Worm (Caenorhabditis elegans) whole organism, early embryonic: ENCODE measurements around the gene K12H6.8.

Experiments used
- B0310.2 ChIP-seq: sonication (generic microtip); optimal IDR thresholded peaks from 2 replicates; lab custom pipeline; 2016; ENCODE audit warnings: mild to moderate bottlenecking, missing genetic modification characterization, missing compliant biosample characterization
- F13C5.2 ChIP-seq: sonication (generic microtip); optimal IDR thresholded peaks from 2 replicates; lab custom pipeline; 2017; ENCODE audit warnings: mild to moderate bottlenecking, missing genetic modification characterization, inconsistent platforms, missing compliant biosample characterization
- aly-1 ChIP-seq: sonication (generic microtip); optimal IDR thresholded peaks from 2 replicates; lab custom pipeline; 2016; ENCODE audit warnings: missing genetic modification characterization, missing compliant biosample characterization
- ama-1 ChIP-seq: fragments of 150-350 bp; optimal IDR thresholded peaks from 2 replicates; lab custom pipeline; 2014
- ceh-13 ChIP-seq: fragments of 200-800 bp; sonication (Bioruptor generic); optimal IDR thresholded peaks from 2 replicates; lab custom pipeline; 2018; ENCODE audit warnings: mild to moderate bottlenecking, missing genetic modification characterization, missing compliant biosample characterization
- ets-7 ChIP-seq: sonication (generic microtip); optimal IDR thresholded peaks from 2 replicates; lab custom pipeline; 2016; ENCODE audit warnings: missing genotype, missing genetic modification characterization, missing compliant biosample characterization
- flt-1 ChIP-seq: fragments of 200-800 bp; sonication (Bioruptor generic); IDR thresholded peaks from 2 replicates; pipeline ENCODE4 v1.3.6; 2022; ENCODE audit warnings: missing genetic modification characterization, missing compliant biosample characterization
- hmg-4 ChIP-seq: fragments of 200-800 bp; sonication (Bioruptor generic); optimal IDR thresholded peaks from 2 replicates; lab custom pipeline; 2018; ENCODE audit warnings: mild to moderate bottlenecking, missing genetic modification characterization, missing compliant biosample characterization
- pes-1 ChIP-seq: fragments of 200-800 bp; sonication (Bioruptor generic); IDR thresholded peaks from 2 replicates; pipeline ENCODE4 v1.3.6; 2022; ENCODE audit warnings: missing genetic modification reagents, missing genetic modification characterization, missing compliant biosample characterization
- scrt-1 ChIP-seq: fragments of 200-800 bp; sonication (Bioruptor generic); IDR thresholded peaks from 2 replicates; pipeline ENCODE4 v1.3.6; 2022; ENCODE audit warnings: missing genetic modification characterization, missing compliant biosample characterization
- sea-1 ChIP-seq: fragments of 200-800 bp; sonication (Bioruptor generic); conservative IDR thresholded peaks from 2 replicates; pipeline ENCODE4 v1.3.6; 2022; ENCODE audit warnings: missing genetic modification characterization, missing compliant biosample characterization
- tbx-11 ChIP-seq: fragments of 200-800 bp; sonication (Bioruptor generic); IDR thresholded peaks from 2 replicates; pipeline ENCODE4 v1.3.6; 2022; ENCODE audit warnings: missing genetic modification characterization, missing compliant biosample characterization
- tbx-37 ChIP-seq: fragments of 200-800 bp; sonication (Bioruptor generic); conservative IDR thresholded peaks from 2 replicates; pipeline ENCODE4 v1.3.6; 2022; ENCODE audit warnings: missing genetic modification reagents, missing genetic modification characterization, missing compliant biosample characterization
- tra-4 ChIP-seq: sonication (generic microtip); optimal IDR thresholded peaks from 2 replicates; lab custom pipeline; 2017; ENCODE audit warnings: missing genetic modification characterization, missing compliant biosample characterization

- TF ChIP-seq sea-1 (GFP tag; lab: Robert Waterston, UW) (no peak), flt-1 (no peak), F13C5.2 (tag; lab: Kevin White, UChicago) (no peak), ama-1 (lab: Kevin White, UChicago) (no peak), ets-7 (no peak), tra-4 (tag; lab: Kevin White, UChicago) (no peak), aly-1 (tag; lab: Kevin White, UChicago) (no peak), scrt-1 (GFP tag; lab: Robert Waterston, UW) (no peak), tbx-11 (no peak), B0310.2 (tag; lab: Kevin White, UChicago) (no peak), ceh-13 (GFP tag; lab: Kevin White, UChicago) (no peak), tbx-37 (GFP tag; lab: Robert Waterston, UW) (no peak), hmg-4 (no peak), pes-1 (no peak)
These were observed 1.6 kb upstream of the K12H6.8 start, which contains the start of gene K12H6.5 for ce11 chrII:2826073-2826472.
